Fruit fly (Drosophila melanogaster) whole organism, wandering third instar larva: ENCODE results near the gene fusl.

Experiments used
- CG32264 ChIP-seq: fragments of 200-800 bp; sonication (Bioruptor generic); optimal IDR thresholded peaks from 2 replicates; lab custom pipeline; 2016; ENCODE audit warnings: missing biosample characterization, missing genetic modification characterization
- CG9705 ChIP-seq: fragments of 200-800 bp; sonication (Bioruptor generic); optimal IDR thresholded peaks from 2 replicates; lab custom pipeline; 2018; ENCODE audit warnings: missing biosample characterization, mild to moderate bottlenecking, missing genetic modification characterization
- CrebA ChIP-seq: fragments of 200-800 bp; sonication (Bioruptor generic); optimal IDR thresholded peaks from 2 replicates; lab custom pipeline; 2016; ENCODE audit warnings: missing biosample characterization, mild to moderate bottlenecking, missing genetic modification characterization, borderline replicate concordance
- Dfd ChIP-seq: fragments of >200 bp; optimal IDR thresholded peaks from 2 replicates; lab custom pipeline; 2017; ENCODE audit warnings: missing biosample characterization, missing genetic modification characterization
- Dif ChIP-seq: fragments of 200-275, 200-300 bp; sonication (Bioruptor generic); optimal IDR thresholded peaks from 2 replicates; lab custom pipeline; 2018; ENCODE audit warnings: missing biosample characterization, missing genetic modification characterization; ENCODE audit not compliant: partially characterized antibody
- GATAd ChIP-seq: sonication (Bioruptor generic); optimal IDR thresholded peaks from 2 replicates; lab custom pipeline; 2016; ENCODE audit warnings: missing biosample characterization, missing genetic modification characterization
- HLH106 ChIP-seq: fragments of 200-800 bp; optimal IDR thresholded peaks from 3 replicates; lab custom pipeline; 2019; ENCODE audit warnings: missing biosample characterization, mild to moderate bottlenecking, missing genetic modification characterization, moderate library complexity
- Hnf4 ChIP-seq: fragments of 200-800 bp; sonication (Bioruptor generic); optimal IDR thresholded peaks from 2 replicates; lab custom pipeline; 2016; ENCODE audit warnings: missing biosample characterization, mild to moderate bottlenecking, missing genetic modification characterization
- Hr78 ChIP-seq: fragments of >200 bp; optimal IDR thresholded peaks from 2 replicates; lab custom pipeline; 2017; ENCODE audit warnings: missing biosample characterization, missing genetic modification characterization
- Hr83 ChIP-seq: fragments of 200-300 bp; sonication (Bioruptor generic); optimal IDR thresholded peaks from 2 replicates; lab custom pipeline; 2016; ENCODE audit warnings: missing biosample characterization, mild to moderate bottlenecking, missing genetic modification characterization, moderate library complexity; ENCODE audit not compliant: poor library complexity, severe bottlenecking
- Jra ChIP-seq: sonication (Bioruptor generic); optimal IDR thresholded peaks from 2 replicates; lab custom pipeline; 2016; ENCODE audit warnings: missing biosample characterization, missing genetic modification characterization
- Mio ChIP-seq: sonication (Bioruptor generic); optimal IDR thresholded peaks from 2 replicates; lab custom pipeline; 2016; ENCODE audit warnings: missing biosample characterization, missing genetic modification characterization
- Myc ChIP-seq: fragments of >200 bp; optimal IDR thresholded peaks from 2 replicates; lab custom pipeline; 2017
- N ChIP-seq: fragments of >200 bp; optimal IDR thresholded peaks from 2 replicates; lab custom pipeline; 2018; ENCODE audit warnings: missing biosample characterization, missing external identifiers, missing genetic modification characterization
- OdsH ChIP-seq: fragments of 200-800 bp; sonication (Bioruptor generic); optimal IDR thresholded peaks from 2 replicates; lab custom pipeline; 2016; ENCODE audit warnings: missing biosample characterization, mild to moderate bottlenecking, missing genetic modification characterization
- Rel ChIP-seq, 2 experiments: fragments of 200-800 bp; sonication (Bioruptor generic) in 1 of 2; optimal IDR thresholded peaks; 2 replicates in 1 of 2; 3 replicates in 1 of 2; lab custom pipeline; 2016 to 2019; ENCODE audit warnings: mild to moderate bottlenecking in 2 of 2, missing biosample characterization in 2 of 2, missing genetic modification characterization in 2 of 2, moderate library complexity in 1 of 2
- Sp1 ChIP-seq: fragments of 200-800 bp; sonication (Bioruptor generic); optimal IDR thresholded peaks from 3 replicates; lab custom pipeline; 2019; ENCODE audit warnings: missing biosample characterization, mild to moderate bottlenecking, missing genetic modification characterization, moderate library complexity
- Vsx2 ChIP-seq: fragments of 200-300, 225-300 bp; sonication (Bioruptor generic); optimal IDR thresholded peaks from 2 replicates; lab custom pipeline; 2018; ENCODE audit warnings: missing biosample characterization, missing genetic modification characterization; ENCODE audit not compliant: partially characterized antibody
- br ChIP-seq: fragments of 200-800 bp; sonication (Bioruptor generic); optimal IDR thresholded peaks from 2 replicates; lab custom pipeline; 2016; ENCODE audit warnings: missing biosample characterization, missing genetic modification characterization
- brk ChIP-seq: fragments of 200-800 bp; sonication (Bioruptor generic); optimal IDR thresholded peaks from 2 replicates; lab custom pipeline; 2016; ENCODE audit warnings: missing biosample characterization, mild to moderate bottlenecking, missing genetic modification characterization
- dl ChIP-seq, 2 experiments: fragments of 175-275, 200-275 bp in 1 of 2; fragments of 200-275 bp in 1 of 2; sonication (Bioruptor generic); optimal IDR thresholded peaks; lab custom pipeline; 2018; ENCODE audit warnings: mild to moderate bottlenecking in 2 of 2, missing biosample characterization in 2 of 2, missing genetic modification characterization in 2 of 2, moderate library complexity in 2 of 2; ENCODE audit not compliant: partially characterized antibody in 2 of 2, insufficient read depth in 1 of 2
- dmrt93B ChIP-seq: fragments of 200-800 bp; sonication (Bioruptor generic); optimal IDR thresholded peaks from 2 replicates; lab custom pipeline; 2018; ENCODE audit warnings: missing biosample characterization, mild to moderate bottlenecking, missing genetic modification characterization
- dsf ChIP-seq: sonication (Bioruptor generic); optimal IDR thresholded peaks from 2 replicates; lab custom pipeline; 2016; ENCODE audit warnings: missing biosample characterization, missing genetic modification characterization, borderline replicate concordance
- ey ChIP-seq: fragments of 200-800 bp; sonication (Bioruptor generic); optimal IDR thresholded peaks from 2 replicates; lab custom pipeline; 2016; ENCODE audit warnings: missing biosample characterization, missing genetic modification characterization
- foxo ChIP-seq, 2 experiments: fragments of 200-800 bp; sonication (Bioruptor generic); optimal IDR thresholded peaks; 2 replicates in 1 of 2; 3 replicates in 1 of 2; lab custom pipeline; 2016 to 2017; ENCODE audit warnings: missing biosample characterization in 2 of 2, missing genetic modification characterization in 2 of 2
- fru ChIP-seq: fragments of 200-800 bp; sonication (Bioruptor generic); optimal IDR thresholded peaks from 3 replicates; lab custom pipeline; 2016; ENCODE audit warnings: missing biosample characterization, mild to moderate bottlenecking, missing genetic modification characterization
- h ChIP-seq: fragments of 200-800 bp; sonication (Bioruptor generic); optimal IDR thresholded peaks from 3 replicates; lab custom pipeline; 2016; ENCODE audit warnings: missing biosample characterization, mild to moderate bottlenecking, missing genetic modification characterization
- lola ChIP-seq: fragments of >200 bp; optimal IDR thresholded peaks from 2 replicates; lab custom pipeline; 2017; ENCODE audit warnings: missing biosample characterization, missing genetic modification characterization
- pan ChIP-seq: fragments of >200 bp; optimal IDR thresholded peaks from 2 replicates; lab custom pipeline; 2017
- psq ChIP-seq: fragments of 200-800 bp; sonication (Bioruptor generic); optimal IDR thresholded peaks from 3 replicates; lab custom pipeline; 2017; ENCODE audit warnings: missing biosample characterization, mild to moderate bottlenecking, missing genetic modification characterization, moderate library complexity
- rgr ChIP-seq: fragments of 200-800 bp; sonication (Bioruptor generic); optimal IDR thresholded peaks from 3 replicates; lab custom pipeline; 2016; ENCODE audit warnings: missing biosample characterization, mild to moderate bottlenecking, missing genetic modification characterization
- sage ChIP-seq: fragments of 200-800 bp; sonication (Bioruptor generic); optimal IDR thresholded peaks from 2 replicates; lab custom pipeline; 2016; ENCODE audit warnings: missing biosample characterization, mild to moderate bottlenecking, missing genetic modification characterization
- sv ChIP-seq: fragments of 200-800 bp; sonication (Bioruptor generic); optimal IDR thresholded peaks from 3 replicates; lab custom pipeline; 2016; ENCODE audit warnings: missing biosample characterization, missing genetic modification characterization
- tai ChIP-seq: sonication (Bioruptor generic); optimal IDR thresholded peaks from 2 replicates; lab custom pipeline; 2016; ENCODE audit warnings: missing biosample characterization, missing genetic modification characterization
- usp ChIP-seq: fragments of >200 bp; optimal IDR thresholded peaks from 2 replicates; lab custom pipeline; 2017; ENCODE audit warnings: missing biosample characterization, missing genetic modification characterization

The fusl gene

dm6 chr2L:5321014-5321413 lies 16.9 kb downstream of the fusl start:
- TF ChIP-seq Dfd (GFP tag; lab: Kevin White, UChicago) (peak; percentile 96), lola (GFP tag; lab: Kevin White, UChicago) (no peak), Hnf4 (GFP tag; lab: Kevin White, UChicago) (no peak), dmrt93B (no peak)

dm6 chr2L:5320063-5320462 lies 17.8 kb downstream of the fusl start:
- TF ChIP-seq Myc (no peak), Rel (GFP tag; optimal IDR thresholded peaks at IDR 0.05; lab: Kevin White, UChicago) (no peak), Rel (tag; optimal IDR thresholded peaks at IDR 0.05; lab: Kevin White, UChicago) (no peak), HLH106 (tag; lab: Kevin White, UChicago) (no peak), Dfd (GFP tag; lab: Kevin White, UChicago) (peak; percentile 94)

DNA sequence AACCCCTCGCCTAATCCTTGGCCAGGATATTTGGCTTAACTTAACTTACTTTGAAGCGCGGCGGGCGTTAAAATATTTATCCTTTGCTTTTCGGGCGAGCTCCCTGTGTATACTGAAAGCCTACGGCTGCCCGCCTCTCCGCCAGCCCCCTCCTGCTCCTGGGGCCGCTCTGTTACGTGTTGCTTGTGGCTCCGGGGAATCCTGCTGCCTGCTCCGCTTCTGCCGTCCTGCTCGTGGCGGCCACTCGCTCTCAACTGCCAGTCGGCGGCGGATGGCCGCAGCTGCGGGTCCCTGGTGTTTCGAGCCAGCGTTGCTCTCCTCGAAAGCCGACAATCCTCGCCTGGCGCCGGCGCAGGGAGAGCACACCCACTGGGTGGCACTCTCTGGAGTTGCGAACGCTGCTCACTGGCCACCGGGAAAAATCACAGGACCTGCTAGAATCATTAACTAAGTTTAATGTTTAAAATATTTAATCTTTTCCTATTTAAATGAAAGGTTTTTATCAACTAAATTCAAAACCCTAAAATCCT lies 23.2 kb downstream of the fusl start, which contains the start of gene CG14024:
TSS of gene CG14024 (minus strand) at position 266 of the 530 bp plus-strand sequence.
- no peak for TF ChIP-seq sage
- no peak for TF ChIP-seq OdsH (GFP tag; lab: Kevin White, UChicago)
- no peak for TF ChIP-seq tai (GFP tag; lab: Kevin White, UChicago)
- TF ChIP-seq Rel (GFP tag; optimal IDR thresholded peaks at IDR 0.05; lab: Kevin White, UChicago): no peak
- TF ChIP-seq Rel (tag; optimal IDR thresholded peaks at IDR 0.05; lab: Kevin White, UChicago): no peak
- TF ChIP-seq CG9705 (GFP tag; lab: Kevin White, UChicago): no peak
- TF ChIP-seq Dif: peak; percentile 28

dm6 chr2L:5309369-5309768 lies 28.5 kb downstream of the fusl start:
- TF ChIP-seq dsf (GFP tag; lab: Kevin White, UChicago): no peak
- no peak for TF ChIP-seq Hr78 (GFP tag; lab: Kevin White, UChicago)
- no peak for TF ChIP-seq Myc
- TF ChIP-seq OdsH (GFP tag; lab: Kevin White, UChicago): no peak
- TF ChIP-seq Hnf4 (GFP tag; lab: Kevin White, UChicago): no peak
- no peak for TF ChIP-seq br (GFP tag; lab: Kevin White, UChicago)
- TF ChIP-seq pan (lab: Kevin White, UChicago): no peak
- no peak for TF ChIP-seq CrebA (GFP tag; lab: Kevin White, UChicago)
- TF ChIP-seq Rel (GFP tag; optimal IDR thresholded peaks at IDR 0.05; lab: Kevin White, UChicago): no peak
- no peak for TF ChIP-seq Rel (tag; optimal IDR thresholded peaks at IDR 0.05; lab: Kevin White, UChicago)
- TF ChIP-seq Vsx2: no peak
- TF ChIP-seq foxo (GFP tag; optimal IDR thresholded peaks at IDR 0.05; lab: Kevin White, UChicago): no peak
- no peak for TF ChIP-seq CG32264 (GFP tag; lab: Kevin White, UChicago)
- no peak for TF ChIP-seq GATAd (GFP tag; lab: Kevin White, UChicago)
- no peak for TF ChIP-seq lola (GFP tag; lab: Kevin White, UChicago)
- TF ChIP-seq CG9705 (GFP tag; lab: Kevin White, UChicago): no peak

dm6 chr2L:5306373-5306997 lies 31.4 kb downstream of the fusl start:
- TF ChIP-seq dmrt93B (no peak), foxo (GFP tag; optimal IDR thresholded peaks at IDR 0.05; lab: Kevin White, UChicago) (peak in 1 of 2 experiments; percentile 50), Dif (peak; percentile 83), dsf (GFP tag; lab: Kevin White, UChicago) (no peak), Hr78 (GFP tag; lab: Kevin White, UChicago) (no peak), Vsx2 (peak; percentile 22), Mio (GFP tag; lab: Kevin White, UChicago) (no peak), tai (GFP tag; lab: Kevin White, UChicago) (no peak), ey (GFP tag; lab: Kevin White, UChicago) (no peak), rgr (GFP tag; lab: Kevin White, UChicago) (peak; percentile 61), Hnf4 (GFP tag; lab: Kevin White, UChicago) (peak; percentile 54), Sp1 (GFP tag; lab: Kevin White, UChicago) (no peak), usp (no peak), CG9705 (GFP tag; lab: Kevin White, UChicago) (no peak), N (no peak), CrebA (GFP tag; lab: Kevin White, UChicago) (no peak), OdsH (GFP tag; lab: Kevin White, UChicago) (peak; percentile 56), dl (GFP tag; optimal IDR thresholded peaks at IDR 0.05; lab: Kevin White, UChicago; ENCODE audit: insufficient read depth in 1 of 2, partially characterized antibody in 2 of 2) (peak; percentile 74 to 90), Jra (GFP tag; lab: Kevin White, UChicago) (peak; percentile 83), Myc (no peak), br (GFP tag; lab: Kevin White, UChicago) (no peak), Hr83 (peak; percentile 95), CG32264 (GFP tag; lab: Kevin White, UChicago) (no peak), HLH106 (tag; lab: Kevin White, UChicago) (no peak), brk (GFP tag; lab: Kevin White, UChicago) (no peak), h (GFP tag; lab: Kevin White, UChicago) (peak; percentile 56), psq (peak; percentile 63), sv (GFP tag; lab: Kevin White, UChicago) (no peak), Rel (GFP tag; optimal IDR thresholded peaks at IDR 0.05; lab: Kevin White, UChicago) (no peak), Rel (tag; optimal IDR thresholded peaks at IDR 0.05; lab: Kevin White, UChicago) (peak; percentile 63), fru (GFP tag; lab: Kevin White, UChicago) (peak; percentile 60), sage (no peak), GATAd (GFP tag; lab: Kevin White, UChicago) (no peak)
